Worm (Caenorhabditis elegans) whole organism, L3 larva: Measurements from ENCODE around the gene T22F3.7.

Source experiments
- R02D3.7 ChIP-seq: fragments of 150-350 bp; optimal IDR thresholded peaks from 2 replicates; lab custom pipeline; 2014; ENCODE audit warnings: missing biosample characterization, missing genetic modification characterization
- ZK546.5 ChIP-seq: sonication (generic microtip); optimal IDR thresholded peaks from 2 replicates; lab custom pipeline; 2017; ENCODE audit warnings: missing biosample characterization, missing genetic modification characterization
- aly-2 ChIP-seq: fragments of 150-350 bp; optimal IDR thresholded peaks from 2 replicates; lab custom pipeline; 2014; ENCODE audit warnings: missing biosample characterization, missing genetic modification characterization
- ama-1 ChIP-seq: fragments of 150-350 bp; optimal IDR thresholded peaks from 2 replicates; lab custom pipeline; 2018
- ceh-16 ChIP-seq: sonication (generic microtip); optimal IDR thresholded peaks from 2 replicates; lab custom pipeline; 2017; ENCODE audit warnings: missing biosample characterization, missing genetic modification characterization
- ceh-28 ChIP-seq: fragments of 150-350 bp; optimal IDR thresholded peaks from 2 replicates; lab custom pipeline; 2014; ENCODE audit warnings: missing biosample characterization, missing genetic modification reagents, missing genetic modification characterization
- ceh-82 ChIP-seq: fragments of 150-350 bp; optimal IDR thresholded peaks from 2 replicates; lab custom pipeline; 2014; ENCODE audit warnings: missing biosample characterization, missing genetic modification characterization
- ceh-9 ChIP-seq: sonication (generic microtip); optimal IDR thresholded peaks from 2 replicates; lab custom pipeline; 2018; ENCODE audit warnings: missing biosample characterization, missing genetic modification characterization
- egl-27 ChIP-seq: sonication (generic microtip); optimal IDR thresholded peaks from 4 replicates; lab custom pipeline; 2017; ENCODE audit warnings: missing biosample characterization, missing genetic modification reagents, missing genetic modification characterization
- elt-1 ChIP-seq: fragments of 150-350 bp; optimal IDR thresholded peaks from 2 replicates; lab custom pipeline; 2014; ENCODE audit warnings: missing biosample characterization, missing genetic modification characterization
- elt-2 ChIP-seq: sonication (generic microtip); optimal IDR thresholded peaks from 2 replicates; lab custom pipeline; 2016; ENCODE audit warnings: missing genetic modification reagents, mild to moderate bottlenecking, missing genetic modification characterization, missing compliant biosample characterization
- elt-3 ChIP-seq, 3 experiments: fragments of 150-350 bp in 1 of 3; sonication (generic microtip) in 2 of 3; optimal IDR thresholded peaks; 2 replicates in 2 of 3; 4 replicates in 1 of 3; lab custom pipeline; 2014 to 2017; ENCODE audit warnings: missing biosample characterization in 3 of 3, missing genetic modification characterization in 3 of 3
- eor-1 ChIP-seq, 2 experiments: fragments of 150-350 bp; optimal IDR thresholded peaks; 2 replicates each; lab custom pipeline; 2014 to 2018; ENCODE audit warnings: missing biosample characterization in 2 of 2, missing genetic modification characterization in 2 of 2
- fkh-2 ChIP-seq: fragments of 150-350 bp; optimal IDR thresholded peaks from 2 replicates; lab custom pipeline; 2014; ENCODE audit warnings: missing biosample characterization, missing genetic modification reagents, missing genetic modification characterization
- hmg-11 ChIP-seq: sonication (generic microtip); optimal IDR thresholded peaks from 2 replicates; lab custom pipeline; 2016; ENCODE audit warnings: missing genetic modification characterization, missing compliant biosample characterization
- jun-1 ChIP-seq: fragments of 150-350 bp; optimal IDR thresholded peaks from 2 replicates; lab custom pipeline; 2014; ENCODE audit warnings: missing biosample characterization, missing genetic modification reagents, missing genetic modification characterization
- lin-15B ChIP-seq: fragments of 150-350 bp; optimal IDR thresholded peaks from 2 replicates; lab custom pipeline; 2014; ENCODE audit warnings: missing biosample characterization, missing genetic modification characterization
- lin-39 ChIP-seq: fragments of 150-350 bp; optimal IDR thresholded peaks from 2 replicates; lab custom pipeline; 2018; ENCODE audit warnings: missing biosample characterization, missing genetic modification reagents, missing genetic modification characterization
- mdl-1 ChIP-seq: fragments of 150-350 bp; optimal IDR thresholded peaks from 2 replicates; lab custom pipeline; 2014; ENCODE audit warnings: missing biosample characterization, missing genetic modification characterization
- mml-1 ChIP-seq: fragments of 150-350 bp; sonication (generic microtip); optimal IDR thresholded peaks from 3 replicates; lab custom pipeline; 2014; ENCODE audit warnings: missing biosample characterization, missing genetic modification characterization
- nfya-1 ChIP-seq: sonication (generic microtip); optimal IDR thresholded peaks from 2 replicates; lab custom pipeline; 2017; ENCODE audit warnings: missing genetic modification characterization, mild to moderate bottlenecking, missing compliant biosample characterization, antibody characterized with exemption, moderate library complexity; ENCODE audit not compliant: insufficient read depth
- nhr-11 ChIP-seq: fragments of 150-350 bp; optimal IDR thresholded peaks from 2 replicates; lab custom pipeline; 2014; ENCODE audit warnings: missing biosample characterization, missing genetic modification characterization
- nhr-12 ChIP-seq: fragments of 150-350 bp; optimal IDR thresholded peaks from 2 replicates; lab custom pipeline; 2014; ENCODE audit warnings: missing biosample characterization, missing genetic modification characterization
- nhr-23 ChIP-seq: fragments of 150-350 bp; optimal IDR thresholded peaks from 2 replicates; lab custom pipeline; 2014; ENCODE audit warnings: missing biosample characterization, missing genetic modification reagents, missing genetic modification characterization
- nhr-25 ChIP-seq: sonication (generic microtip); optimal IDR thresholded peaks from 2 replicates; lab custom pipeline; 2017; ENCODE audit warnings: missing biosample characterization, missing genetic modification characterization
- nhr-28 ChIP-seq: fragments of 150-350 bp; optimal IDR thresholded peaks from 2 replicates; lab custom pipeline; 2014; ENCODE audit warnings: missing biosample characterization, missing genetic modification characterization
- nhr-43 ChIP-seq: sonication (generic microtip); optimal IDR thresholded peaks from 2 replicates; lab custom pipeline; 2016; ENCODE audit warnings: mild to moderate bottlenecking, missing genetic modification characterization, missing compliant biosample characterization; ENCODE audit not compliant: poor library complexity, severe bottlenecking
- nhr-67 ChIP-seq: fragments of 150-350 bp; optimal IDR thresholded peaks from 2 replicates; lab custom pipeline; 2014; ENCODE audit warnings: missing biosample characterization, missing genetic modification characterization
- nhr-77 ChIP-seq: fragments of 150-350 bp; optimal IDR thresholded peaks from 2 replicates; lab custom pipeline; 2014; ENCODE audit warnings: missing biosample characterization, missing genetic modification characterization
- pha-4 ChIP-seq: fragments of 150-350 bp; optimal IDR thresholded peaks from 2 replicates; lab custom pipeline; 2014; ENCODE audit warnings: missing biosample characterization, missing genetic modification reagents, missing genetic modification characterization
- pqm-1 ChIP-seq: fragments of 150-350 bp; optimal IDR thresholded peaks from 2 replicates; lab custom pipeline; 2017; ENCODE audit warnings: missing biosample characterization, missing genetic modification characterization, inconsistent platforms
- snpc-4 ChIP-seq: fragments of 150-350 bp; optimal IDR thresholded peaks from 2 replicates; lab custom pipeline; 2014; ENCODE audit warnings: missing biosample characterization, missing genetic modification characterization
- tbx-2 ChIP-seq: sonication (generic microtip); optimal IDR thresholded peaks from 2 replicates; lab custom pipeline; 2016; ENCODE audit warnings: mild to moderate bottlenecking, missing genetic modification characterization, missing compliant biosample characterization
- unc-39 ChIP-seq: sonication (generic microtip); optimal IDR thresholded peaks from 4 replicates; lab custom pipeline; 2017; ENCODE audit warnings: missing biosample characterization, missing genetic modification characterization
- zag-1 ChIP-seq: fragments of 150-350 bp; optimal IDR thresholded peaks from 2 replicates; lab custom pipeline; 2014; ENCODE audit warnings: missing biosample characterization, missing genetic modification characterization
- ztf-11 ChIP-seq: fragments of 150-350 bp; optimal IDR thresholded peaks from 2 replicates; lab custom pipeline; 2014; ENCODE audit warnings: missing biosample characterization, missing genetic modification characterization
- ztf-4 ChIP-seq: fragments of 150-350 bp; optimal IDR thresholded peaks from 2 replicates; lab custom pipeline; 2014; ENCODE audit warnings: missing biosample characterization, missing genetic modification characterization

T22F3.7 gene

DNA sequence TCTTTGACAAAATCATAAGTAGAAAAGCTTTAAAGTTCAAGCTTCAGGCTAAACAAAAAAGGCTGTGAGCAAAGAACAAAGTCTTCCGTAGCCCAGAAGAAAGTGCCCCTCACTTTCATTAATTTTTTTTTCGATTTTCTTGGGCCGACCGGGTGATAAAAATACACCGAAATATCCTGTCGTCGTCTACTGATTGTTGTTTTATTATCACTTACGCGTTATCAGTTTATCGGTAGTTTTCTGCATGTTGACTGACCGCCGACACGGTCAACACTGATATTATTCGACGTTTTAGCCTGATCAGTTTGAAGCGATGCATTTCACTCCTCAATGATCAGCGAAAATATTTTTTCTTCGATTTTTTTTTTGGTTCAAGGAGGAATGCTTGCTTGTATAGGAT lies 20.1 kb downstream of the T22F3.7 start:
- TF ChIP-seq elt-2, result peak; percentile 76
- TF ChIP-seq nhr-12 (tag; lab: Kevin White, UChicago), result no peak
- peak; percentile 2 for TF ChIP-seq pha-4 (tag; lab: Kevin White, UChicago)
- TF ChIP-seq pqm-1, result peak; percentile 60

DNA sequence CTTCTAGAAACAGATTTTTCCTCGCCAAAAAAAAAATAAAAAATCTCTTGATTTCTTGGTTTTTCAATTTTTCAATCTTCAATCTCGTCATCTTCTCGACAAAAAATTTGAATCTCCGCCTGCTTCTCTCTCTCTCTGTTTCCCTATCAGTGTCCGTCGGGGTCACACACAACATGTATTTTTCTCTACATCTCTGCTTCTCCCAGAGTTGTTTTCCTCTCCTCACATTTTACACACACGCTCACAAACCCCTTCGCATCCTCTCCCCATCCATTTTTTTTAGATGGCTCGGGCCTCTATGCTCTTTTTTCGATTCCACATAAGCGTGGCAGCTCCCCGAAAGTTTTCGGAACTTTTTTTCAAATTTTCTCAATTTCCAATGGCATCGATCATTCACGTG lies 20.7 kb downstream of the T22F3.7 start:
- TF ChIP-seq lin-39, result peak; percentile 36
- peak; percentile 63 for TF ChIP-seq pha-4 (tag; lab: Kevin White, UChicago)
- TF ChIP-seq ZK546.5 (tag; lab: Kevin White, UChicago), result no peak
- peak; percentile 25 for TF ChIP-seq mdl-1 (tag; lab: Kevin White, UChicago)
- peak; percentile 13 for TF ChIP-seq snpc-4 (tag; lab: Kevin White, UChicago)
- no peak for TF ChIP-seq nhr-28 (tag; lab: Kevin White, UChicago)
- peak; percentile 60 for TF ChIP-seq nfya-1 (tag; lab: Kevin White, UChicago)
- peak; percentile 97 for TF ChIP-seq lin-15B (tag; lab: Kevin White, UChicago)
- TF ChIP-seq nhr-23 (tag; lab: Kevin White, UChicago), result peak; percentile 50
- peak; percentile 45 for TF ChIP-seq ama-1 (lab: Kevin White, UChicago)
- no peak for TF ChIP-seq nhr-25
- no peak for TF ChIP-seq elt-1 (tag; lab: Kevin White, UChicago)
- peak; percentile 26 for TF ChIP-seq nhr-43 (tag; lab: Kevin White, UChicago)
- TF ChIP-seq hmg-11 (tag; lab: Kevin White, UChicago), result peak; percentile 74
- peak; percentile 37 for TF ChIP-seq elt-2
- TF ChIP-seq ceh-16 (tag; lab: Kevin White, UChicago), result no peak
- TF ChIP-seq, all 47 proteins: peak for 11

DNA sequence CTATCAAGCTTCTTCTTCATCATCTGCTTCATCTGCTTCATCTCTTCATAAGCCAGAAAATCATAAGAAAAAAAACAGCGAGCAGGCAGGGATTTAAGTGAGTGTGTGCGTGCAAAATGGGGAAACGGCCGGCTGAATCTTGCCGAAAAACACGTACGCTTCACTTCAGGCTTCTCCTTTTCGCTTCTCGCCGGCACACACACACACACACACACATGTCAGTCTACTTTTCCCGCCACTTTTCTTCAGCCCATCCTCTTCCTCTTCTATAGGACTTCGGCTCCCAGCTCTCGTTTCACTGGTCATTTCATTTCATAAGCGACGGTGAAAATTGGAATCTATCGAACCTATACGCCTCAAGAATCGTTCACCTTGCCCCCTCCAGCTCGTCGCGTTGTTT lies 21.2 kb downstream of the T22F3.7 start:
- TF ChIP-seq ceh-82 (tag; lab: Kevin White, UChicago) (no peak), nhr-77 (tag; lab: Kevin White, UChicago) (no peak), elt-3 (tag; optimal IDR thresholded peaks at IDR 0.05; lab: Kevin White, UChicago) (no peak), mml-1 (tag; lab: Kevin White, UChicago) (no peak), ztf-11 (tag; lab: Kevin White, UChicago) (no peak), zag-1 (tag; lab: Kevin White, UChicago) (no peak), unc-39 (tag; lab: Kevin White, UChicago) (no peak), R02D3.7 (tag; lab: Kevin White, UChicago) (no peak), hmg-11 (tag; lab: Kevin White, UChicago) (no peak), ceh-9 (no peak), elt-2 (no peak), nhr-43 (tag; lab: Kevin White, UChicago) (no peak), ztf-4 (no peak)
- TF ChIP-seq, all 47 proteins: peak for 0

DNA sequence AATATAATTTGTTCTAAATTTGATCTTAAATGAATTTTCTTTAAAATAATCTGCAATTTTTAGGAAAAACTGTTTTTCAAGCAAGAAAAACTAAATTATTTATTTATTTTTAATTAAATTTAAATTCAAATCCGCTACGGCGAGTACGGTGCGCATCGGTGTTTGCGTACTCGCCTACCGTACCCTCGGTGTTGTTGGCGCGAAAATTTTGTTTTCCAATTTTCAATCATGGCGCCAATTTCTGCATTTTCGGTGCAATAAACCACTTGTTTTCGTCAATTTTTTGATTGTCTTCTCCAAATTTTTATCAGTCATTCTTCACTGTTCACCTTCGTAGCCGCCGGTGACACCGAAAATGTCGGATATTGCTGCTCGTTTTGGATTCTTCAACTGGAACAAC lies 21.7 kb downstream of the T22F3.7 start, which contains the start of gene pygl-1:
pygl-1 (plus strand) TSS at position 211 of the 400 bp plus-strand sequence.
- TF ChIP-seq elt-1 (tag; lab: Kevin White, UChicago) (no peak), tbx-2 (tag; lab: Kevin White, UChicago) (no peak), aly-2 (no peak), nhr-11 (no peak), unc-39 (tag; lab: Kevin White, UChicago) (no peak), elt-2 (no peak), nhr-12 (tag; lab: Kevin White, UChicago) (no peak), nhr-67 (tag; lab: Kevin White, UChicago) (no peak), nhr-23 (tag; lab: Kevin White, UChicago) (no peak), nfya-1 (tag; lab: Kevin White, UChicago) (no peak), eor-1 (tag; optimal IDR thresholded peaks at IDR 0.05; lab: Kevin White, UChicago) (no peak), nhr-28 (tag; lab: Kevin White, UChicago) (no peak), ceh-82 (tag; lab: Kevin White, UChicago) (no peak), jun-1 (tag; lab: Kevin White, UChicago) (no peak), R02D3.7 (tag; lab: Kevin White, UChicago) (no peak), ceh-28 (no peak)

DNA sequence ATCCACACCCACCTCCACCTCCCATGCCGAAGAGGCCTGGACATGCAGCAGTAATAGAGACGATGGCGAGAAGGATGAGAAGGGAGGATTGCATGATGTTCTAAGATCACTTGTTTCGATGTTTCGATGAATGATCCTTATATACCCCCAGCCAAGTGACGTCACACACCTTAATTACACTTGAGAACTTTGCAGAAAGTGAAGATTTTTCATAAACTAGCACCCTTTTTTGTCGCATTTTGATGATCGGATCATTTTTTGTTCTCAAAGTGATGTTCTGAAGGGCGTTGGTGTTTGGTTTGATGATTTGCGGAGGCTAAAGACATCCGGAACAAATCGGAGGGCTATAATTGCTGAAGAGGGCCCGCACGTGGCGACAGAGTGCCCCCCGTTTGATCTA lies 24.7 kb downstream of the T22F3.7 start, which contains the start of gene grl-27:
grl-27 (minus strand) TSS at position 101 of the 400 bp plus-strand sequence.
- TF ChIP-seq egl-27 (tag; lab: Kevin White, UChicago) (no peak), nhr-77 (tag; lab: Kevin White, UChicago) (no peak), elt-1 (tag; lab: Kevin White, UChicago) (no peak), mdl-1 (tag; lab: Kevin White, UChicago) (no peak), unc-39 (tag; lab: Kevin White, UChicago) (no peak), fkh-2 (tag; lab: Kevin White, UChicago) (no peak), aly-2 (no peak), ztf-11 (tag; lab: Kevin White, UChicago) (no peak), lin-39 (no peak), snpc-4 (tag; lab: Kevin White, UChicago) (no peak), nhr-43 (tag; lab: Kevin White, UChicago) (no peak), eor-1 (tag; optimal IDR thresholded peaks at IDR 0.05; lab: Kevin White, UChicago) (no peak), pqm-1 (no peak), R02D3.7 (tag; lab: Kevin White, UChicago) (no peak), ztf-4 (no peak), zag-1 (tag; lab: Kevin White, UChicago) (no peak), nhr-12 (tag; lab: Kevin White, UChicago) (no peak), lin-15B (tag; lab: Kevin White, UChicago) (no peak)
